Worm (Caenorhabditis elegans) whole organism, L4 larva: Measurements from ENCODE around the gene C07D10.6.

ENCODE experiments used
- D1046.2 ChIP-seq: fragments of 200-800 bp; sonication (Bioruptor generic); IDR thresholded peaks from 2 replicates; pipeline ENCODE4 v1.3.6; 2022; ENCODE audit warnings: missing genetic modification characterization, missing compliant biosample characterization
- Y75B8A.6 ChIP-seq: fragments of 200-800 bp; sonication (Bioruptor generic); IDR thresholded peaks from 2 replicates; pipeline ENCODE4 v1.3.6; 2022; ENCODE audit warnings: missing genetic modification reagents, missing genetic modification characterization, missing compliant biosample characterization
- aha-1 ChIP-seq: fragments of 150-350 bp; peaks from one replicate; lab custom pipeline; 2014; ENCODE audit warnings: missing biosample characterization, missing genetic modification characterization
- ama-1 ChIP-seq: fragments of 150-350 bp; optimal IDR thresholded peaks from 2 replicates; lab custom pipeline; 2014; ENCODE audit warnings: inconsistent platforms, mixed read lengths
- dmd-9 ChIP-seq: fragments of 200-800 bp; sonication (Bioruptor generic); IDR thresholded peaks from 2 replicates; pipeline ENCODE4 v1.3.6; 2022; ENCODE audit warnings: missing genetic modification reagents, missing genetic modification characterization, missing compliant biosample characterization
- duxl-1 ChIP-seq: sonication (generic microtip); optimal IDR thresholded peaks from 2 replicates; lab custom pipeline; 2016; ENCODE audit warnings: mild to moderate bottlenecking, missing genetic modification characterization, moderate library complexity, missing compliant biosample characterization; ENCODE audit not compliant: poor library complexity
- fos-1 ChIP-seq: fragments of 150-350 bp; optimal IDR thresholded peaks from 2 replicates; lab custom pipeline; 2014; ENCODE audit warnings: missing biosample characterization, missing genetic modification characterization
- lim-7 ChIP-seq: fragments of 200-800 bp; sonication (Bioruptor generic); IDR thresholded peaks from 2 replicates; pipeline ENCODE4 v1.3.6; 2022; ENCODE audit warnings: missing genetic modification characterization, missing compliant biosample characterization
- lin-39 ChIP-seq: fragments of 150-350 bp; optimal IDR thresholded peaks from 2 replicates; lab custom pipeline; 2014; ENCODE audit warnings: missing biosample characterization, missing genetic modification reagents, missing genetic modification characterization
- lsy-2 ChIP-seq, 2 experiments: fragments of 150-350 bp in 1 of 2; sonication (generic microtip) in 1 of 2; optimal IDR thresholded peaks; 2 replicates each; lab custom pipeline; 2014 to 2017; ENCODE audit warnings: missing biosample characterization in 2 of 2, missing genetic modification characterization in 2 of 2
- nhr-28 ChIP-seq: fragments of 150-350 bp; optimal IDR thresholded peaks from 2 replicates; lab custom pipeline; 2014; ENCODE audit warnings: missing biosample characterization, missing genetic modification characterization
- nhr-6 ChIP-seq: fragments of 150-350 bp; optimal IDR thresholded peaks from 2 replicates; lab custom pipeline; 2014; ENCODE audit warnings: missing biosample characterization, missing genetic modification characterization
- snpc-4 ChIP-seq: fragments of 150-350 bp; optimal IDR thresholded peaks from 2 replicates; lab custom pipeline; 2014; ENCODE audit warnings: missing biosample characterization, missing genetic modification characterization
- unc-130 ChIP-seq: sonication (generic microtip); optimal IDR thresholded peaks from 2 replicates; lab custom pipeline; 2016; ENCODE audit warnings: missing genetic modification reagents, missing genetic modification characterization, missing compliant biosample characterization

DNA sequence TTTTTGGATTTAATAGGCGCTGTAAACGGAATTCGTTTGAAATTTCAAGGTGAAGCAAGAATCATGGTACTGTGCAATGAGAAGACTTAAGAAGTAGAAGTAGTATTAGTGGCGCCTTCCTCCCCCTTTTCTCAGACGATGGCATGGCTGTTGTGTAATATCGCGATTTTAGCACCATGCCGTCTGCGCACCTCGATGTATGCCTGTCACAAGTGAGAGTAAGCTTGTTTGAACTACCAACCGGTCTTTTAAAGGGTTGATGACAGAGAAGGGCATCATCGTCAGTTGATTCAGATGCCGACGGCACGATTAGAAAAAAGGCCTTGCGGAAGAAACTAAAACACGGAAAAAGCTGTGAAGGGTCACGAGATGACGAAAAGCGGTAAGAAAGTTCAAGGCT lies 24.9 kb downstream of the C07D10.6 start:
- TF ChIP-seq lim-7 (GFP tag; lab: Robert Waterston, UW) (no peak), snpc-4 (no peak), dmd-9 (no peak), duxl-1 (no peak), unc-130 (GFP tag; lab: Kevin White, UChicago) (no peak), lin-39 (no peak), fos-1 (tag; lab: Kevin White, UChicago) (no peak), aha-1 (peak; percentile 73), nhr-6 (tag; lab: Kevin White, UChicago) (no peak), Y75B8A.6 (no peak), nhr-28 (tag; lab: Kevin White, UChicago) (no peak), lsy-2 (tag; optimal IDR thresholded peaks at IDR 0.05; lab: Kevin White, UChicago) (no peak), D1046.2 (GFP tag; lab: Robert Waterston, UW) (no peak), ama-1 (lab: Kevin White, UChicago) (no peak)
